Worm (Caenorhabditis elegans) whole organism, L3 larva: ENCODE measurements around the gene nhr-84.

Source experiments
- ZK546.5 ChIP-seq: sonication (generic microtip); optimal IDR thresholded peaks from 2 replicates; lab custom pipeline; 2017; ENCODE audit warnings: missing biosample characterization, missing genetic modification characterization
- elt-2 ChIP-seq: sonication (generic microtip); optimal IDR thresholded peaks from 2 replicates; lab custom pipeline; 2016; ENCODE audit warnings: missing genetic modification reagents, mild to moderate bottlenecking, missing genetic modification characterization, missing compliant biosample characterization
- elt-3 ChIP-seq, 3 experiments: fragments of 150-350 bp in 1 of 3; sonication (generic microtip) in 2 of 3; optimal IDR thresholded peaks; 2 replicates in 2 of 3; 4 replicates in 1 of 3; lab custom pipeline; 2014 to 2017; ENCODE audit warnings: missing biosample characterization in 3 of 3, missing genetic modification characterization in 3 of 3
- fkh-10 ChIP-seq: sonication (generic microtip); optimal IDR thresholded peaks from 2 replicates; lab custom pipeline; 2017; ENCODE audit warnings: missing biosample characterization, missing genetic modification reagents, missing genetic modification characterization
- fos-1 ChIP-seq: fragments of 150-350 bp; optimal IDR thresholded peaks from 2 replicates; lab custom pipeline; 2014; ENCODE audit warnings: missing biosample characterization, missing genetic modification characterization
- lin-15B ChIP-seq: fragments of 150-350 bp; optimal IDR thresholded peaks from 2 replicates; lab custom pipeline; 2014; ENCODE audit warnings: missing biosample characterization, missing genetic modification characterization
- nhr-12 ChIP-seq: fragments of 150-350 bp; optimal IDR thresholded peaks from 2 replicates; lab custom pipeline; 2014; ENCODE audit warnings: missing biosample characterization, missing genetic modification characterization
- skn-1 ChIP-seq: fragments of 150-350 bp; optimal IDR thresholded peaks from 2 replicates; lab custom pipeline; 2014; ENCODE audit warnings: missing biosample characterization, missing genetic modification characterization
- snpc-4 ChIP-seq: fragments of 150-350 bp; optimal IDR thresholded peaks from 2 replicates; lab custom pipeline; 2014; ENCODE audit warnings: missing biosample characterization, missing genetic modification characterization

- no peak for TF ChIP-seq snpc-4 (tag; lab: Kevin White, UChicago)
- TF ChIP-seq elt-2 (tag; lab: Kevin White, UChicago): no peak
- TF ChIP-seq skn-1 (tag; lab: Kevin White, UChicago): no peak
- no peak for TF ChIP-seq elt-3 (tag; optimal IDR thresholded peaks at IDR 0.05; lab: Kevin White, UChicago)
- no peak for TF ChIP-seq lin-15B (tag; lab: Kevin White, UChicago)
- TF ChIP-seq fkh-10 (GFP tag; lab: Kevin White, UChicago): no peak
- no peak for TF ChIP-seq fos-1 (tag; lab: Kevin White, UChicago)
- TF ChIP-seq ZK546.5 (tag; lab: Kevin White, UChicago): no peak
- TF ChIP-seq nhr-12 (tag; lab: Kevin White, UChicago): no peak
Observed at ce11 chrV:15885967-15886366, 6.6 kb upstream of the nhr-84 start, which contains the start of gene T06C12.9.
